Worm (Caenorhabditis elegans) whole organism, midembryonic: ENCODE results near the gene H03A11.2.

Experiments
- cog-1 ChIP-seq: sonication (generic microtip); optimal IDR thresholded peaks from 2 replicates; lab custom pipeline; 2016; ENCODE audit warnings: missing genetic modification characterization, missing compliant biosample characterization
- flt-1 ChIP-seq: fragments of 200-800 bp; sonication (Bioruptor generic); IDR thresholded peaks from 2 replicates; pipeline ENCODE4 v1.3.6; 2022; ENCODE audit warnings: missing genetic modification characterization, missing compliant biosample characterization

ce11 chrX:15221107-15221506 is 9.3 kb downstream of the H03A11.2 start:
- no peak for TF ChIP-seq flt-1 (GFP tag; lab: Robert Waterston, UW)
- TF ChIP-seq cog-1 (tag; lab: Kevin White, UChicago): no peak
